Fruit fly (Drosophila melanogaster) whole organism, embryonic: ENCODE results near the gene CG9171.

ENCODE experiments used
- Abd-B ChIP-seq: fragments of 200-800 bp; sonication (Bioruptor generic); optimal IDR thresholded peaks from 2 replicates; lab custom pipeline; 2018; ENCODE audit warnings: missing biosample characterization, mild to moderate bottlenecking, missing genetic modification characterization, moderate library complexity
- Awh ChIP-seq: fragments of 200-800 bp; sonication (Bioruptor generic); IDR thresholded peaks from 2 replicates; pipeline ENCODE4, ENCODE4 v1.3.6; 2022; ENCODE audit warnings: missing biosample characterization, missing genetic modification characterization
- Bteb2 ChIP-seq: fragments of 200-800 bp; sonication (Bioruptor generic); optimal IDR thresholded peaks from 2 replicates; lab custom pipeline; 2016; ENCODE audit warnings: missing biosample characterization, missing genetic modification characterization
- CG1024 ChIP-seq: fragments of 200-800 bp; sonication (Bioruptor generic); IDR thresholded peaks from 2 replicates; pipeline ENCODE4 v1.3.6; 2022; ENCODE audit warnings: missing biosample characterization, missing genetic modification characterization
- CG10321 ChIP-seq: fragments of 200-800 bp; sonication (Bioruptor generic); IDR thresholded peaks from 2 replicates; pipeline ENCODE4 v1.3.6; 2022; ENCODE audit warnings: missing biosample characterization, missing genetic modification characterization
- CG10366 ChIP-seq: fragments of 200-800 bp; sonication (Bioruptor generic); IDR thresholded peaks from 2 replicates; pipeline ENCODE4 v1.3.6; 2022; ENCODE audit warnings: missing biosample characterization, missing genetic modification characterization
- CG11504 ChIP-seq: fragments of 200-800 bp; sonication (Bioruptor generic); optimal IDR thresholded peaks from 3 replicates; lab custom pipeline; 2019; ENCODE audit warnings: missing biosample characterization, mild to moderate bottlenecking, missing genetic modification characterization, moderate library complexity
- CG11695 ChIP-seq: fragments of 200-800 bp; sonication (Bioruptor generic); IDR thresholded peaks from 3 replicates; pipeline ENCODE4 v1.3.6; 2022; ENCODE audit warnings: missing biosample characterization, missing genetic modification characterization
- CG11696 ChIP-seq: fragments of 200-800 bp; sonication (Bioruptor generic); IDR thresholded peaks from 2 replicates; pipeline ENCODE4 v1.3.6; 2022; ENCODE audit warnings: missing biosample characterization, missing genetic modification characterization
- CG14014 ChIP-seq: fragments of 200-800 bp; sonication (Bioruptor generic); IDR thresholded peaks from 2 replicates; pipeline ENCODE4 v1.3.6; 2022; ENCODE audit warnings: missing biosample characterization, missing genetic modification characterization
- CG14050 ChIP-seq: fragments of 200-800 bp; sonication (Bioruptor generic); IDR thresholded peaks from 3 replicates; pipeline ENCODE4 v1.3.6; 2022; ENCODE audit warnings: missing biosample characterization, missing genetic modification characterization
- CG14667 ChIP-seq: fragments of 200-800 bp; sonication (Bioruptor generic); IDR thresholded peaks from 2 replicates; pipeline ENCODE4 v1.3.6; 2022; ENCODE audit warnings: missing biosample characterization, missing genetic modification characterization
- CG1529 ChIP-seq: fragments of 200-800 bp; sonication (Bioruptor generic); optimal IDR thresholded peaks from 3 replicates; lab custom pipeline; 2018; ENCODE audit warnings: missing biosample characterization, missing genetic modification characterization
- CG17361 ChIP-seq: fragments of 200-800 bp; sonication (Bioruptor generic); IDR thresholded peaks from 3 replicates; pipeline ENCODE4 v1.3.6; 2022; ENCODE audit warnings: missing biosample characterization, missing genetic modification characterization
- CG17612 ChIP-seq: fragments of 200-800 bp; sonication (Bioruptor generic); IDR thresholded peaks from 2 replicates; pipeline ENCODE4 v1.3.6; 2022; ENCODE audit warnings: missing biosample characterization, missing genetic modification characterization
- CG17802 ChIP-seq: fragments of 200-800 bp; sonication (Bioruptor generic); optimal IDR thresholded peaks from 2 replicates; lab custom pipeline; 2018; ENCODE audit warnings: missing biosample characterization, mild to moderate bottlenecking, missing genetic modification characterization, moderate library complexity
- CG18476 ChIP-seq: fragments of 200-800 bp; sonication (Bioruptor generic); optimal IDR thresholded peaks from 2 replicates; lab custom pipeline; 2016; ENCODE audit warnings: missing biosample characterization, mild to moderate bottlenecking, missing genetic modification characterization
- CG2120 ChIP-seq: fragments of 200-800 bp; sonication (Bioruptor generic); optimal IDR thresholded peaks from 3 replicates; lab custom pipeline; 2016; ENCODE audit warnings: missing biosample characterization, missing genetic modification characterization
- CG31365 ChIP-seq: fragments of 200-800 bp; sonication (Bioruptor generic); optimal IDR thresholded peaks from 2 replicates; lab custom pipeline; 2018; ENCODE audit warnings: missing biosample characterization, mild to moderate bottlenecking, missing genetic modification characterization
- CG32767 ChIP-seq: fragments of 200-800 bp; sonication (Bioruptor generic); IDR thresholded peaks from 2 replicates; pipeline ENCODE4 v1.3.6; 2022; ENCODE audit warnings: missing biosample characterization, missing genetic modification characterization
- CG4404 ChIP-seq: fragments of 200-800 bp; sonication (Bioruptor generic); IDR thresholded peaks from 2 replicates; pipeline ENCODE4 v1.3.6; 2022; ENCODE audit warnings: missing biosample characterization, missing genetic modification characterization
- CG5180 ChIP-seq: fragments of 200-800 bp; sonication (Bioruptor generic); optimal IDR thresholded peaks from 3 replicates; lab custom pipeline; 2017; ENCODE audit warnings: missing biosample characterization, missing genetic modification characterization, mild to moderate bottlenecking, moderate library complexity, missing genetic modification reagents
- CG7786 ChIP-seq: fragments of 200-800 bp; sonication (Bioruptor generic); optimal IDR thresholded peaks from 2 replicates; lab custom pipeline; 2016; ENCODE audit warnings: missing biosample characterization, missing genetic modification characterization
- CG8478 ChIP-seq: fragments of >200 bp; optimal IDR thresholded peaks from 2 replicates; lab custom pipeline; 2018
- CG9437 ChIP-seq: fragments of 200-800 bp; sonication (Bioruptor generic); optimal IDR thresholded peaks from 2 replicates; lab custom pipeline; 2018; ENCODE audit warnings: missing biosample characterization, mild to moderate bottlenecking, missing genetic modification characterization
- Dad ChIP-seq: fragments of 200-800 bp; sonication (Bioruptor generic); optimal IDR thresholded peaks from 3 replicates; lab custom pipeline; 2016; ENCODE audit warnings: missing biosample characterization, missing genetic modification characterization
- E2f2 ChIP-seq: fragments of 200-800 bp; sonication (Bioruptor generic); IDR thresholded peaks from 2 replicates; pipeline ENCODE4 v1.3.6; 2022; ENCODE audit warnings: missing biosample characterization, missing genetic modification characterization
- GATAe ChIP-seq: fragments of 200-800 bp; sonication (Bioruptor generic); conservative IDR thresholded peaks from 2 replicates; pipeline ENCODE4 v1.3.6; 2022; ENCODE audit warnings: missing biosample characterization, missing genetic modification characterization
- Gsc ChIP-seq: fragments of 200-800 bp; sonication (Bioruptor generic); IDR thresholded peaks from 2 replicates; pipeline ENCODE4 v1.3.6; 2022; ENCODE audit warnings: missing biosample characterization, missing genetic modification characterization
- Hmx ChIP-seq: fragments of 200-800 bp; sonication (Bioruptor generic); optimal IDR thresholded peaks from 2 replicates; lab custom pipeline; 2016; ENCODE audit warnings: missing biosample characterization, missing genetic modification characterization
- NFAT ChIP-seq: fragments of 200-800 bp; sonication (Bioruptor generic); IDR thresholded peaks from 2 replicates; pipeline ENCODE4 v1.3.6; 2022; ENCODE audit warnings: missing biosample characterization, missing genetic modification characterization
- NK7.1 ChIP-seq: fragments of 200-800 bp; sonication (Bioruptor generic); optimal IDR thresholded peaks from 3 replicates; lab custom pipeline; 2016; ENCODE audit warnings: missing biosample characterization, missing genetic modification characterization
- Neu2 ChIP-seq: fragments of 200-800 bp; sonication (Bioruptor generic); optimal IDR thresholded peaks from 3 replicates; lab custom pipeline; 2016; ENCODE audit warnings: missing biosample characterization, missing genetic modification characterization, borderline replicate concordance
- Nf-YC ChIP-seq: fragments of 200-800 bp; optimal IDR thresholded peaks from 3 replicates; lab custom pipeline; 2019; ENCODE audit warnings: missing biosample characterization, mild to moderate bottlenecking, missing genetic modification characterization, moderate library complexity
- Pdp1 ChIP-seq, 2 experiments: fragments of 200-800 bp; sonication (Bioruptor generic); optimal IDR thresholded peaks; 3 replicates each; lab custom pipeline; 2016; ENCODE audit warnings: missing biosample characterization in 2 of 2, missing genetic modification characterization in 2 of 2, mild to moderate bottlenecking in 1 of 2, moderate library complexity in 1 of 2
- YL-1 ChIP-seq: fragments of 200-800 bp; sonication (Bioruptor generic); optimal IDR thresholded peaks from 3 replicates; lab custom pipeline; 2017; ENCODE audit warnings: missing biosample characterization, mild to moderate bottlenecking, missing genetic modification characterization
- bigmax ChIP-seq: fragments of 200-800 bp; sonication (Bioruptor generic); optimal IDR thresholded peaks from 2 replicates; lab custom pipeline; 2018; ENCODE audit warnings: missing biosample characterization, mild to moderate bottlenecking, missing genetic modification characterization
- chn ChIP-seq: fragments of 200-800 bp; sonication (Bioruptor generic); optimal IDR thresholded peaks from 2 replicates; lab custom pipeline; 2016; ENCODE audit warnings: missing biosample characterization, missing genetic modification characterization
- en ChIP-seq: fragments of 200-800 bp; sonication (Bioruptor generic); optimal IDR thresholded peaks from 2 replicates; lab custom pipeline; 2016; ENCODE audit warnings: missing biosample characterization, missing genetic modification characterization
- ewg ChIP-seq: fragments of 200-800 bp; sonication (Bioruptor generic); optimal IDR thresholded peaks from 3 replicates; lab custom pipeline; 2017; ENCODE audit warnings: mild to moderate bottlenecking, missing biosample characterization, missing genetic modification reagents, missing genetic modification characterization
- gfzf ChIP-seq: fragments of 200-800 bp; sonication (Bioruptor generic); optimal IDR thresholded peaks from 2 replicates; lab custom pipeline; 2016; ENCODE audit warnings: missing biosample characterization, mild to moderate bottlenecking, missing genetic modification characterization, moderate library complexity
- gsb-n ChIP-seq: fragments of 200-800 bp; sonication (Bioruptor generic); optimal IDR thresholded peaks from 3 replicates; lab custom pipeline; 2018; ENCODE audit warnings: missing biosample characterization, mild to moderate bottlenecking, missing genetic modification characterization
- h ChIP-seq: fragments of >200 bp; optimal IDR thresholded peaks from 2 replicates; lab custom pipeline; 2017
- hkb ChIP-seq, 2 experiments: fragments of 200-800 bp in 1 of 2; fragments of >200 bp in 1 of 2; sonication (Bioruptor generic) in 1 of 2; IDR thresholded peaks in 1 of 2; optimal IDR thresholded peaks in 1 of 2; 2 replicates each; pipeline versions ENCODE4 v1.3.6 to Lab custom; 2017 to 2022; ENCODE audit warnings: missing biosample characterization in 1 of 2, missing genetic modification characterization in 1 of 2
- nerfin-2 ChIP-seq: fragments of 200-800 bp; sonication (Bioruptor generic); IDR thresholded peaks from 2 replicates; pipeline ENCODE4 v1.3.6; 2022; ENCODE audit warnings: missing biosample characterization, missing genetic modification characterization; ENCODE audit not compliant: partially characterized antibody
- repo ChIP-seq: fragments of 200-800 bp; sonication (Bioruptor generic); optimal IDR thresholded peaks from 2 replicates; lab custom pipeline; 2016; ENCODE audit warnings: missing biosample characterization, missing genetic modification characterization
- rib ChIP-seq: fragments of 200-800 bp; sonication (Bioruptor generic); IDR thresholded peaks from 2 replicates; pipeline ENCODE4 v1.3.6; 2022; ENCODE audit warnings: missing biosample characterization, missing genetic modification characterization
- sisA ChIP-seq: fragments of 200-800 bp; sonication (Bioruptor generic); IDR thresholded peaks from 2 replicates; pipeline ENCODE4 v1.3.6; 2022; ENCODE audit warnings: missing biosample characterization, missing genetic modification characterization
- slp2 ChIP-seq: fragments of 200-800 bp; sonication (Bioruptor generic); optimal IDR thresholded peaks from 2 replicates; lab custom pipeline; 2016; ENCODE audit warnings: missing biosample characterization, missing genetic modification characterization
- stc ChIP-seq: fragments of 200-800 bp; sonication (Bioruptor generic); IDR thresholded peaks from 2 replicates; pipeline ENCODE4 v1.3.6; 2022; ENCODE audit warnings: missing biosample characterization, missing genetic modification characterization
- tup ChIP-seq: fragments of 200-800 bp; sonication (Bioruptor generic); optimal IDR thresholded peaks from 2 replicates; lab custom pipeline; 2016; ENCODE audit warnings: missing biosample characterization, mild to moderate bottlenecking, missing genetic modification characterization, moderate library complexity
- usp ChIP-seq: fragments of >200 bp; optimal IDR thresholded peaks from 2 replicates; lab custom pipeline; 2017; ENCODE audit warnings: missing biosample characterization, missing genetic modification characterization

CG9171 gene

DNA sequence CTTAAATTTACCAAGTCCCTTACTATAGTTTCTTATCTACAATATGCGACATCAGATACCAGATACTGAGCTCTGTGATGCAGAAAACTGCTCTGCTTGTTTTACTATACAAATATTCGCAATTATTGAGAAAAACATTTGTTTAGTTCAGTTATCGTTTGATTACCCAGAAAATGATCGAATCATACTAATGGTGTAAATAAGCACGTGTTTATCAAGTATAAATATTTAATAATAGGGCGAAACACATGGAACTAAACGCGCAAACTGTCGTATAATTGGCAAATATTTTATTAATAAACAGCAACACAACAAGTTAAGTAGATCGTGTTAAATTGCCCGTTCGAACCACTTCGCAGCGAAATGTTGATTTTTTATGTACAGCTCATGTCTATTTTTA, 2.1 kb downstream of the CG9171 start (continued):
- TF ChIP-seq stc (GFP tag; lab: Robert Waterston, UW) (no peak), hkb (optimal IDR thresholded peaks at IDR 0.05; lab: Kevin White, UChicago) (no peak), hkb (GFP tag; IDR thresholded peaks at IDR 0.05; lab: Robert Waterston, UW) (0 out of 2 replicates have a peak, but pooled peaks have one; percentile 34), Hmx (GFP tag; lab: Kevin White, UChicago) (no peak), repo (no peak), CG32767 (GFP tag; lab: Robert Waterston, UW) (0 out of 2 replicates have a peak, but pooled peaks have one; percentile 12), CG18476 (GFP tag; lab: Kevin White, UChicago) (peak; percentile 21), YL-1 (GFP tag; lab: Kevin White, UChicago) (no peak), chn (GFP tag; lab: Kevin White, UChicago) (no peak), Bteb2 (GFP tag; lab: Kevin White, UChicago) (peak; percentile 57), CG14050 (GFP tag; lab: Robert Waterston, UW) (no peak), Abd-B (GFP tag; lab: Kevin White, UChicago) (no peak), usp (no peak), CG7786 (GFP tag; lab: Kevin White, UChicago) (no peak), Dad (GFP tag; lab: Kevin White, UChicago) (no peak), h (no peak), en (GFP tag; lab: Kevin White, UChicago) (no peak), tup (GFP tag; lab: Kevin White, UChicago) (peak; percentile 17), CG5180 (GFP tag; lab: Kevin White, UChicago) (no peak), Neu2 (GFP tag; lab: Kevin White, UChicago) (no peak), CG17361 (GFP tag; lab: Robert Waterston, UW) (peak; percentile 41; the same call in 1 of the 3 replicates), CG31365 (tag; lab: Kevin White, UChicago) (peak; percentile 30), slp2 (GFP tag; lab: Kevin White, UChicago) (no peak), CG17612 (GFP tag; lab: Robert Waterston, UW) (no peak), CG11695 (GFP tag; lab: Robert Waterston, UW) (0 out of 3 replicates have a peak, but pooled peaks have one; percentile 34), CG4404 (GFP tag; lab: Robert Waterston, UW) (no peak), Awh (GFP tag; lab: Robert Waterston, UW) (no peak), CG9437 (GFP tag; lab: Kevin White, UChicago) (no peak), CG8478 (no peak), sisA (GFP tag; lab: Robert Waterston, UW) (no peak), Gsc (GFP tag; lab: Robert Waterston, UW) (no peak), gsb-n (peak; percentile 14), E2f2 (0 out of 2 replicates have a peak, but pooled peaks have one; percentile 29), gfzf (GFP tag; lab: Kevin White, UChicago) (no peak), CG11504 (tag; lab: Kevin White, UChicago) (peak; percentile 57), CG10321 (GFP tag; lab: Robert Waterston, UW) (no peak), CG14014 (peak; percentile 49; the same call in 1 of the 2 replicates), Pdp1 (GFP tag; optimal IDR thresholded peaks at IDR 0.05; lab: Kevin White, UChicago) (no peak), CG17802 (tag; lab: Kevin White, UChicago) (no peak), CG1529 (no peak), CG11696 (no peak), CG2120 (GFP tag; lab: Kevin White, UChicago) (peak; percentile 63), Nf-YC (tag; lab: Kevin White, UChicago) (no peak), CG14667 (no peak), NFAT (GFP tag; lab: Robert Waterston, UW) (no peak), CG1024 (GFP tag; lab: Robert Waterston, UW) (no peak), GATAe (GFP tag; lab: Robert Waterston, UW) (peak; percentile 38; the same call in 1 of the 2 replicates), bigmax (GFP tag; lab: Kevin White, UChicago) (peak; percentile 4), ewg (GFP tag; lab: Kevin White, UChicago) (no peak), CG10366 (GFP tag; lab: Robert Waterston, UW) (0 out of 2 replicates have a peak, but pooled peaks have one; percentile 8), NK7.1 (GFP tag; lab: Kevin White, UChicago) (peak; percentile 24), nerfin-2 (GFP tag; lab: Robert Waterston, UW) (no peak), rib (GFP tag; lab: Robert Waterston, UW) (peak; percentile 55)
